Worm (Caenorhabditis elegans) whole organism, L1 larva: Measurements from ENCODE around the gene K08D12.4.

Source experiments
- C34B4.2 ChIP-seq: sonication (generic microtip); optimal IDR thresholded peaks from 2 replicates; lab custom pipeline; 2017; ENCODE audit warnings: mild to moderate bottlenecking, missing genetic modification characterization, missing compliant biosample characterization
- aly-2 ChIP-seq: fragments of 150-350 bp; optimal IDR thresholded peaks from 2 replicates; lab custom pipeline; 2014; ENCODE audit warnings: missing biosample characterization, missing genetic modification characterization
- ceh-8 ChIP-seq: fragments of 200-800 bp; sonication (Bioruptor generic); optimal IDR thresholded peaks from 2 replicates; lab custom pipeline; 2018; ENCODE audit warnings: mild to moderate bottlenecking, missing genetic modification characterization, moderate library complexity, missing compliant biosample characterization
- dsc-1 ChIP-seq: sonication (generic microtip); optimal IDR thresholded peaks from 2 replicates; lab custom pipeline; 2016; ENCODE audit warnings: mild to moderate bottlenecking, missing genetic modification characterization, missing compliant biosample characterization
- efl-1 ChIP-seq, 4 experiments: fragments of 150-350 bp; optimal IDR thresholded peaks in 3 of 4; peaks in 1 of 4; 1 replicate in 1 of 4; 2 replicates in 3 of 4; lab custom pipeline; 2014; ENCODE audit warnings: missing biosample characterization in 2 of 4, missing genetic modification characterization in 2 of 4, missing genetic modification reagents in 2 of 4
- egl-13 ChIP-seq: sonication (generic microtip); optimal IDR thresholded peaks from 2 replicates; lab custom pipeline; 2016; ENCODE audit warnings: missing genotype, missing genetic modification reagents, missing genetic modification characterization, missing compliant biosample characterization
- elt-3 ChIP-seq, 6 experiments: fragments of 150-350 bp in 1 of 6; sonication (generic microtip); optimal IDR thresholded peaks; 2 replicates each; lab custom pipeline; 2017 to 2018; ENCODE audit warnings: missing biosample characterization in 6 of 6, missing genetic modification characterization in 6 of 6, inconsistent platforms in 1 of 6
- fkh-4 ChIP-seq: sonication (generic microtip); optimal IDR thresholded peaks from 2 replicates; lab custom pipeline; 2016; ENCODE audit warnings: missing compliant biosample characterization, missing genetic modification characterization, borderline replicate concordance
- grh-1 ChIP-seq: fragments of 200-800 bp; sonication (Bioruptor generic); IDR thresholded peaks from 2 replicates; pipeline ENCODE4 v1.3.6; 2022; ENCODE audit warnings: missing genetic modification reagents, missing genetic modification characterization, missing compliant biosample characterization
- lin-14 ChIP-seq: fragments of 200-800 bp; sonication (Bioruptor generic); optimal IDR thresholded peaks from 2 replicates; lab custom pipeline; 2018; ENCODE audit warnings: mild to moderate bottlenecking, missing genetic modification characterization, moderate library complexity, missing compliant biosample characterization
- lsy-2 ChIP-seq, 2 experiments: fragments of 150-350 bp; optimal IDR thresholded peaks; 2 replicates each; lab custom pipeline; 2014; ENCODE audit warnings: missing biosample characterization in 2 of 2, missing genetic modification characterization in 2 of 2
- mab-9 ChIP-seq: fragments of 200-800 bp; sonication (Bioruptor generic); IDR thresholded peaks from 2 replicates; pipeline ENCODE4 v1.3.6; 2022; ENCODE audit warnings: missing genetic modification reagents, missing genetic modification characterization, missing compliant biosample characterization
- mep-1 ChIP-seq: fragments of 150-350 bp; optimal IDR thresholded peaks from 2 replicates; lab custom pipeline; 2014; ENCODE audit warnings: missing biosample characterization, missing genetic modification characterization
- nhr-20 ChIP-seq: sonication (generic microtip); optimal IDR thresholded peaks from 2 replicates; lab custom pipeline; 2016; ENCODE audit warnings: mild to moderate bottlenecking, missing genetic modification characterization, missing compliant biosample characterization
- nhr-237 ChIP-seq: fragments of 150-350 bp; optimal IDR thresholded peaks from 2 replicates; lab custom pipeline; 2014; ENCODE audit warnings: missing biosample characterization, missing genetic modification characterization
- nhr-47 ChIP-seq: sonication (generic microtip); optimal IDR thresholded peaks from 2 replicates; lab custom pipeline; 2016; ENCODE audit warnings: mild to moderate bottlenecking, missing genetic modification characterization, moderate library complexity, missing compliant biosample characterization
- nhr-71 ChIP-seq: sonication (generic microtip); optimal IDR thresholded peaks from 2 replicates; lab custom pipeline; 2016; ENCODE audit warnings: mild to moderate bottlenecking, missing genetic modification characterization, moderate library complexity, missing compliant biosample characterization
- nhr-85 ChIP-seq: sonication (generic microtip); peaks from one replicate; lab custom pipeline; 2016; ENCODE audit warnings: missing genetic modification characterization, inconsistent platforms, missing compliant biosample characterization
- nhr-90 ChIP-seq: sonication (generic microtip); optimal IDR thresholded peaks from 2 replicates; lab custom pipeline; 2016; ENCODE audit warnings: mild to moderate bottlenecking, missing genetic modification characterization, missing compliant biosample characterization; ENCODE audit not compliant: poor library complexity
- pag-3 ChIP-seq: sonication (generic microtip); optimal IDR thresholded peaks from 2 replicates; lab custom pipeline; 2017; ENCODE audit warnings: missing genetic modification characterization, mild to moderate bottlenecking, missing compliant biosample characterization, antibody characterized with exemption, borderline replicate concordance; ENCODE audit not compliant: insufficient read depth
- pqm-1 ChIP-seq: sonication (generic microtip); optimal IDR thresholded peaks from 3 replicates; lab custom pipeline; 2017; ENCODE audit warnings: missing biosample characterization, missing genetic modification characterization
- rnt-1 ChIP-seq: sonication (generic microtip); optimal IDR thresholded peaks from 2 replicates; lab custom pipeline; 2016; ENCODE audit warnings: mild to moderate bottlenecking, missing genetic modification characterization, moderate library complexity, missing compliant biosample characterization
- sox-4 ChIP-seq: sonication (generic microtip); optimal IDR thresholded peaks from 2 replicates; lab custom pipeline; 2016; ENCODE audit warnings: missing genetic modification characterization, missing compliant biosample characterization
- sptf-1 ChIP-seq: fragments of 150-350 bp; optimal IDR thresholded peaks from 2 replicates; lab custom pipeline; 2014; ENCODE audit warnings: missing biosample characterization, missing genetic modification characterization
- unc-130 ChIP-seq: fragments of 150-350 bp; optimal IDR thresholded peaks from 2 replicates; lab custom pipeline; 2017; ENCODE audit warnings: missing biosample characterization, missing genetic modification characterization, inconsistent platforms
- xbp-1 ChIP-seq: sonication (generic microtip); optimal IDR thresholded peaks from 2 replicates; lab custom pipeline; 2016; ENCODE audit warnings: missing genetic modification characterization, missing compliant biosample characterization
- zip-4 ChIP-seq: fragments of 200-800 bp; sonication (Bioruptor generic); optimal IDR thresholded peaks from 2 replicates; lab custom pipeline; 2018; ENCODE audit warnings: mild to moderate bottlenecking, missing genetic modification characterization, moderate library complexity, missing compliant biosample characterization
- ztf-11 ChIP-seq, 2 experiments: sonication (generic microtip); optimal IDR thresholded peaks; 2 replicates each; lab custom pipeline; 2016 to 2017; ENCODE audit warnings: missing genetic modification characterization in 2 of 2, missing biosample characterization in 1 of 2, missing compliant biosample characterization in 1 of 2

The K08D12.4 gene

ce11 chrIV:1720474-1720873 lies 13.4 kb downstream of the K08D12.4 start, which contains the start of gene epic-2 (continued):
- TF ChIP-seq pag-3 (tag; lab: Kevin White, UChicago) (no peak), elt-3 (tag; optimal IDR thresholded peaks at IDR 0.05; lab: Kevin White, UChicago) (peak in 3 of 6 experiments; percentile 3 to 68 (median 23)), C34B4.2 (tag; lab: Kevin White, UChicago) (no peak), ztf-11 (tag; optimal IDR thresholded peaks at IDR 0.05; lab: Kevin White, UChicago) (no peak), fkh-4 (tag; lab: Kevin White, UChicago) (no peak), dsc-1 (tag; lab: Kevin White, UChicago) (no peak)

DNA sequence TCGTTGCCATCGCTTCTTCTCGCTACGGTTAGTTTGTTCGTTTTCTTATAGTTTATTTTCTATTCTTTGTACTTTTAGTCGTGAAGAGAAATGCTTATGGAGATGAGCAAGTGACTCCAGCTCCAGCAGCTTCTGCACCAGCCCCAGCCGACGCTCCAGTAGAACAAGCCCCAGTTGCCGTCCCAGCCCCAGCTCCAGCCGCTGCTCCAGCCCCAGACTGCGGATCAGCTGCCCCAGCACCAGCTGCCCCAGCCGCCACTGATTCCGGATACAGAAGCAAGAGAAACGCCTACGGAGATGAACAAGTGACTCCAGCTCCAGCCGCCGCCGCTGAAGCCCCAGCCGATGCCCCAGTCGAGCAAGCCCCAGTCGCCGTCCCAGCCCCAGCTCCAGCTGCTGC lies 13.8 kb downstream of the K08D12.4 start:
- 0 out of 2 replicates have a peak, but pooled peaks have one; percentile 19 for TF ChIP-seq mab-9 (GFP tag; lab: Robert Waterston, UW)

DNA sequence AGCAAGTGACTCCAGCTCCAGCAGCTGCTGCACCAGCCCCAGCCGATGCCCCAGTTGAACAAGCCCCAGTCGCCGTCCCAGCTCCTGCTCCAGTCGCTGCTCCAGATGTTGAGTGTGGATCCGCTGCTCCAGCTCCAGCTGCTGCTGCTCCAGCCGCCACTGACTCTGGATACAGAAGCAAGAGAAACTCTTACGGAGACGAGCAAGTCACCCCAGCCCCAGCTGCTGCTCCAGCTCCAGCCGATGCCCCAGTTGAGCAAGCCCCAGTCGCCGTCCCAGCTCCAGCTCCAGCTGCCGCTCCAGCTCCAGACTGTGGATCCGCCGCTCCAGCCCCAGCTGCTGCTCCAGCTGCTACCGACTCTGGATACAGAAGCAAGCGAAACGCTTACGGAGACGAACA lies 14.5 kb downstream of the K08D12.4 start:
- no peak for TF ChIP-seq egl-13
- no peak for TF ChIP-seq efl-1 (optimal IDR thresholded peaks at IDR 0.05; lab: Kevin White, UChicago)
- peak in 1 of 2 experiments; percentile 15 for TF ChIP-seq efl-1 (GFP tag; optimal IDR thresholded peaks at IDR 0.05 in 1 of 2; lab: Kevin White, UChicago)
- no peak for TF ChIP-seq sptf-1 (tag; lab: Kevin White, UChicago)
- no peak for TF ChIP-seq unc-130 (tag; lab: Kevin White, UChicago)
- no peak for TF ChIP-seq nhr-90 (tag; lab: Kevin White, UChicago)
- TF ChIP-seq lin-14, result no peak

ce11 chrIV:1722463-1722862 lies 15.4 kb downstream of the K08D12.4 start:
- peak; percentile 49 for TF ChIP-seq ceh-8 (GFP tag; lab: Kevin White, UChicago)

ce11 chrIV:1722953-1723352 lies 15.9 kb downstream of the K08D12.4 start:
- TF ChIP-seq rnt-1 (tag; lab: Kevin White, UChicago) (no peak), nhr-20 (peak; percentile 12), elt-3 (tag; optimal IDR thresholded peaks at IDR 0.05; lab: Kevin White, UChicago) (peak in 1 of 6 experiments; percentile 18), aly-2 (tag; lab: Kevin White, UChicago) (peak; percentile 95), nhr-47 (tag; lab: Kevin White, UChicago) (peak; percentile 11), nhr-237 (tag; lab: Kevin White, UChicago) (no peak), grh-1 (GFP tag; lab: Robert Waterston, UW) (0 out of 2 replicates have a peak, but pooled peaks have one; percentile 31), nhr-71 (tag; lab: Kevin White, UChicago) (peak; percentile 25), efl-1 (optimal IDR thresholded peaks at IDR 0.05; lab: Kevin White, UChicago) (no peak), efl-1 (GFP tag; optimal IDR thresholded peaks at IDR 0.05 in 1 of 2; lab: Kevin White, UChicago) (peak in 1 of 2 experiments; percentile 72)
- TF ChIP-seq, all 84 proteins: peak for 7

ce11 chrIV:1724283-1724682 lies 17.2 kb downstream of the K08D12.4 start, which contains the start of gene epic-3:
epic-3 (minus strand) TSS chrIV:1724383.
- TF ChIP-seq egl-13 (no peak), efl-1 (optimal IDR thresholded peaks at IDR 0.05; lab: Kevin White, UChicago) (no peak), efl-1 (GFP tag; optimal IDR thresholded peaks at IDR 0.05 in 1 of 2; lab: Kevin White, UChicago) (peak in 1 of 2 experiments; percentile 85)

- TF ChIP-seq pqm-1 (tag; lab: Kevin White, UChicago), result no peak
Observed at ce11 chrIV:1725888-1726287, 18.8 kb downstream of the K08D12.4 start, which contains the start of gene K08D12.8. K08D12.8 (plus strand) TSS chrIV:1726188.

DNA sequence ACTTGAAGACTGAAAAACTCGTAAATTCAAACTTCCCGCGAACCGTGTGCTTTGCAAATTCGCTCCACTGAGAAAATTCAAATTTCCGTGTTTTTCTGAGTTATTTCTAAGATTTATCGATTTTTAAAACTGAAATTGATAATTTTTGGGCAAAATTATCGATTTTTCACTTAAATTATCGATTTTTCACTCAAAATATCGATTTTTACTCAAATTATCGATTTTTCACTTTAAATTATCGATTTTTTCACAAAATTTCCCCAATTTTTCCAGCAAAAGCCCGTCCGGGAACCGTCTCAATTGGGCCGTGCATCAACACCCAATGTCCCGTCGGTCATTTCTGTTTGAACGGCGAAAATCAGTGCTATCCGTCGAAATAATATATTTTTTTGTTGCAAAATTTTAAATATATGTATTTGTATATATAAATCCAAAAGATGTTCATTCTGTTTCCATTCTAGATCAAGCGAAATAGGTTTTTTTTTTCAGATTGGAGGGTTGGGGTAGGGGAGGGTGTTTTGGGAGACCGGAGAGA lies 20.5 kb downstream of the K08D12.4 start:
- TF ChIP-seq sox-4 (tag; lab: Kevin White, UChicago) (no peak), xbp-1 (no peak), mab-9 (GFP tag; lab: Robert Waterston, UW) (no peak), elt-3 (tag; optimal IDR thresholded peaks at IDR 0.05; lab: Kevin White, UChicago) (no peak), nhr-85 (tag; lab: Kevin White, UChicago) (peak; percentile 47), lsy-2 (tag; optimal IDR thresholded peaks at IDR 0.05; lab: Kevin White, UChicago) (no peak), zip-4 (GFP tag; lab: Kevin White, UChicago) (no peak), mep-1 (tag; lab: Kevin White, UChicago) (no peak)
